Fruit fly (Drosophila melanogaster): ENCODE results near the gene bam.

bam gene

DNA sequence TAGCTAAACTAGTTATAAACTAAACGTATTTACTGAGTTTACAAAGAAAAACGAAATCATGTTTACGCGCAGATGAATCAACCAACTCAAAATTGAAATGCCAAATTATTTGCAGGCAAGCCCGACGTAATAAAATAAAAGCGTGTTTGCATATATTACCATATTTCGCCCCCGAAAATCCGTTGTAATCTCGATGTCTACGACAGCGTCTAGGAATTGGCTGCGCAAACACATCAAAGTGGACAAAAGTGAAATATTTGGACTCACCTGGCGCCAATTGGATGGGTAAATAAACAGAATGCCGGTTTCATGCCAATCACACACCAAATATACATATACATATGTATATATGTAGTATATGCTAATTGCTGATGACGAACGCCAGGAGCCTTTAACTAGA, 8.8 kb downstream of the bam start:
- TF ChIP-seq CG10209 (GFP tag; optimal IDR thresholded peaks at IDR 0.05) = no peak
- TF ChIP-seq run (tag; optimal IDR thresholded peaks at IDR 0.05) = no peak
- peak; percentile 43 for TF ChIP-seq mirr (GFP tag; optimal IDR thresholded peaks at IDR 0.05)
- TF ChIP-seq tap (tag; optimal IDR thresholded peaks at IDR 0.05) = no peak
- no peak for TF ChIP-seq CG10959 (GFP tag; IDR thresholded peaks at IDR 0.05)
- no peak for TF ChIP-seq unc-4 (GFP tag; IDR thresholded peaks at IDR 0.05; ENCODE audit: partially characterized antibody)
- TF ChIP-seq pnt (GFP tag; optimal IDR thresholded peaks at IDR 0.05) = no peak
- TF ChIP-seq Hr3 (GFP tag; optimal IDR thresholded peaks at IDR 0.05) = no peak
- no peak for TF ChIP-seq NK7.1 (GFP tag; optimal IDR thresholded peaks at IDR 0.05)
- no peak for TF ChIP-seq B-H2 (GFP tag; optimal IDR thresholded peaks at IDR 0.05)
- no peak for TF ChIP-seq amos (GFP tag; IDR thresholded peaks at IDR 0.05; ENCODE audit: partially characterized antibody)
- no peak for TF ChIP-seq odd (GFP tag; optimal IDR thresholded peaks at IDR 0.05)
- no peak for TF ChIP-seq maf-S (GFP tag; optimal IDR thresholded peaks at IDR 0.05)
- no peak for TF ChIP-seq lbe (GFP tag; optimal IDR thresholded peaks at IDR 0.05)
- no peak for TF ChIP-seq CG4854 (GFP tag; optimal IDR thresholded peaks at IDR 0.05)
- TF ChIP-seq CG7928 (GFP tag; optimal IDR thresholded peaks at IDR 0.05) = no peak
- no peak for TF ChIP-seq CG7372 (GFP tag; IDR thresholded peaks at IDR 0.05)
- TF ChIP-seq CG3726 (GFP tag; IDR thresholded peaks at IDR 0.05) = no peak
- no peak for TF ChIP-seq CG10147 (GFP tag; optimal IDR thresholded peaks at IDR 0.05)
- peak; percentile 36; the same call in 1 of the 2 replicates for TF ChIP-seq vvl (GFP tag; IDR thresholded peaks at IDR 0.05)
- no peak for TF ChIP-seq CG11723 (GFP tag; optimal IDR thresholded peaks at IDR 0.05)
- peak; percentile 4 for TF ChIP-seq CG13894 (tag; optimal IDR thresholded peaks at IDR 0.05)
- TF ChIP-seq CrebB (tag; optimal IDR thresholded peaks at IDR 0.05) = no peak
- TF ChIP-seq btn (GFP tag; optimal IDR thresholded peaks at IDR 0.05) = no peak
- TF ChIP-seq dmrt99B (tag; optimal IDR thresholded peaks at IDR 0.05) = no peak
- TF ChIP-seq CG3838 (GFP tag; optimal IDR thresholded peaks at IDR 0.05) = no peak
- TF ChIP-seq slbo (GFP tag; IDR thresholded peaks at IDR 0.05) = no peak
- TF ChIP-seq prd (optimal IDR thresholded peaks at IDR 0.05) = no peak
- no peak for TF ChIP-seq prd (GFP tag; IDR thresholded peaks at IDR 0.05)
- no peak for TF ChIP-seq Ada2b (GFP tag; IDR thresholded peaks at IDR 0.05)
- no peak for TF ChIP-seq CG16815 (GFP tag; optimal IDR thresholded peaks at IDR 0.05)
- TF ChIP-seq cg (GFP tag; optimal IDR thresholded peaks at IDR 0.05) = no peak
- TF ChIP-seq PHDP (tag; optimal IDR thresholded peaks at IDR 0.05) = no peak
- peak; percentile 62 for TF ChIP-seq abd-A (tag; optimal IDR thresholded peaks at IDR 0.05)
- peak; percentile 89 for TF ChIP-seq sd (tag; optimal IDR thresholded peaks at IDR 0.05)
- TF ChIP-seq gem (tag; optimal IDR thresholded peaks at IDR 0.05) = no peak
- TF ChIP-seq Med (GFP tag) = peak; percentile 65
- no peak for TF ChIP-seq CG17568 (GFP tag; optimal IDR thresholded peaks at IDR 0.05)
- no peak for TF ChIP-seq CG31365 (tag; optimal IDR thresholded peaks at IDR 0.05)
- TF ChIP-seq CG10979 (tag; optimal IDR thresholded peaks at IDR 0.05) = no peak
- TF ChIP-seq salm (tag; optimal IDR thresholded peaks at IDR 0.05) = no peak
- no peak for TF ChIP-seq CG3281 (GFP tag; optimal IDR thresholded peaks at IDR 0.05)
- no peak for TF ChIP-seq fd102C (GFP tag; optimal IDR thresholded peaks at IDR 0.05)
- peak; percentile 3 for TF ChIP-seq sug (tag; optimal IDR thresholded peaks at IDR 0.05)
- no peak for TF ChIP-seq Hand (GFP tag; optimal IDR thresholded peaks at IDR 0.05)
- no peak for TF ChIP-seq gce (GFP tag; IDR thresholded peaks at IDR 0.05)
- no peak for TF ChIP-seq NC2α (GFP tag; optimal IDR thresholded peaks at IDR 0.05)
- no peak for TF ChIP-seq tgo (GFP tag; IDR thresholded peaks at IDR 0.05)
- TF ChIP-seq usp (GFP tag; optimal IDR thresholded peaks at IDR 0.05) = no peak
- peak; percentile 30 for TF ChIP-seq CG12769 (tag; optimal IDR thresholded peaks at IDR 0.05)
- TF ChIP-seq CG18764 (GFP tag; optimal IDR thresholded peaks at IDR 0.05) = no peak
- TF ChIP-seq CG2116 (GFP tag; optimal IDR thresholded peaks at IDR 0.05) = no peak
